Fruit fly (Drosophila melanogaster) whole organism, embryonic: ENCODE results near the gene CG2247.
A peak's percentile ranks its signal among the peaks of the same experiment; 100 is the strongest.

Source experiments
- BEAF-32 ChIP-seq: fragments of 200-800 bp; sonication (Bioruptor generic); optimal IDR thresholded peaks from 3 replicates; lab custom pipeline; 2017; ENCODE audit warnings: missing biosample characterization, missing genetic modification characterization, mild to moderate bottlenecking, moderate library complexity, missing genetic modification reagents
- CG1024 ChIP-seq: fragments of 200-800 bp; sonication (Bioruptor generic); IDR thresholded peaks from 2 replicates; pipeline ENCODE4 v1.3.6; 2022; ENCODE audit warnings: missing biosample characterization, missing genetic modification characterization
- CG10462 ChIP-seq: fragments of 200-800 bp; sonication (Bioruptor generic); optimal IDR thresholded peaks from 2 replicates; lab custom pipeline; 2016; ENCODE audit warnings: missing biosample characterization, missing genetic modification characterization
- CG13296 ChIP-seq: fragments of 200-800 bp; sonication (Bioruptor generic); optimal IDR thresholded peaks from 3 replicates; lab custom pipeline; 2018; ENCODE audit warnings: missing biosample characterization, mild to moderate bottlenecking, missing genetic modification characterization
- CG15269 ChIP-seq: fragments of 200-800 bp; sonication (Bioruptor generic); optimal IDR thresholded peaks from 2 replicates; lab custom pipeline; 2018; ENCODE audit warnings: missing biosample characterization, mild to moderate bottlenecking, missing genetic modification characterization, moderate library complexity
- CG16863 ChIP-seq: fragments of 200-800 bp; sonication (Bioruptor generic); optimal IDR thresholded peaks from 3 replicates; lab custom pipeline; 2016; ENCODE audit warnings: missing biosample characterization, missing genetic modification characterization
- CG17802 ChIP-seq: fragments of 200-800 bp; sonication (Bioruptor generic); optimal IDR thresholded peaks from 2 replicates; lab custom pipeline; 2018; ENCODE audit warnings: missing biosample characterization, mild to moderate bottlenecking, missing genetic modification characterization, moderate library complexity
- CG17912 ChIP-seq: fragments of 200-800 bp; sonication (Bioruptor generic); optimal IDR thresholded peaks from 2 replicates; lab custom pipeline; 2018; ENCODE audit warnings: missing biosample characterization, mild to moderate bottlenecking, missing genetic modification characterization
- CG18262 ChIP-seq: fragments of 200-800 bp; optimal IDR thresholded peaks from 3 replicates; lab custom pipeline; 2019; ENCODE audit warnings: missing biosample characterization, mild to moderate bottlenecking, missing genetic modification characterization, moderate library complexity
- CG18764 ChIP-seq: fragments of 200-800 bp; sonication (Bioruptor generic); optimal IDR thresholded peaks from 3 replicates; lab custom pipeline; 2016; ENCODE audit warnings: missing biosample characterization, missing genetic modification characterization
- CG2199 ChIP-seq: fragments of 200-800 bp; sonication (Bioruptor generic); IDR thresholded peaks from 3 replicates; pipeline ENCODE4 v1.3.6; 2022; ENCODE audit warnings: missing biosample characterization, missing genetic modification characterization
- CG2712 ChIP-seq: fragments of 200-800 bp; optimal IDR thresholded peaks from 3 replicates; lab custom pipeline; 2019; ENCODE audit warnings: missing biosample characterization, mild to moderate bottlenecking, missing genetic modification characterization, moderate library complexity
- CG34422 ChIP-seq: fragments of 200-800 bp; sonication (Bioruptor generic); IDR thresholded peaks from 3 replicates; pipeline ENCODE4 v1.3.6; 2022; ENCODE audit warnings: missing biosample characterization, missing genetic modification characterization
- CG4328 ChIP-seq: fragments of 200-800 bp; sonication (Bioruptor generic); optimal IDR thresholded peaks from 3 replicates; lab custom pipeline; 2017; ENCODE audit warnings: missing biosample characterization, missing genetic modification reagents, missing genetic modification characterization
- CG4617 ChIP-seq: fragments of 200-800 bp; sonication (Bioruptor generic); optimal IDR thresholded peaks from 3 replicates; lab custom pipeline; 2016; ENCODE audit warnings: missing biosample characterization, missing genetic modification characterization, borderline replicate concordance
- CG4820 ChIP-seq: fragments of 200-800 bp; sonication (Bioruptor generic); optimal IDR thresholded peaks from 3 replicates; lab custom pipeline; 2016; ENCODE audit warnings: missing biosample characterization, missing genetic modification characterization
- CG5953 ChIP-seq: fragments of 200-800 bp; sonication (Bioruptor generic); IDR thresholded peaks from 2 replicates; pipeline ENCODE4 v1.3.6; 2022; ENCODE audit warnings: missing biosample characterization, missing genetic modification characterization
- CG6254 ChIP-seq: fragments of 200-800 bp; sonication (Bioruptor generic); optimal IDR thresholded peaks from 3 replicates; lab custom pipeline; 2017; ENCODE audit warnings: mild to moderate bottlenecking, missing biosample characterization, missing genetic modification reagents, missing genetic modification characterization
- CG7745 ChIP-seq: fragments of 200-800 bp; sonication (Bioruptor generic); optimal IDR thresholded peaks from 2 replicates; lab custom pipeline; 2018; ENCODE audit warnings: missing biosample characterization, mild to moderate bottlenecking, missing genetic modification characterization, moderate library complexity
- CG7928 ChIP-seq: fragments of 200-800 bp; sonication (Bioruptor generic); optimal IDR thresholded peaks from 2 replicates; lab custom pipeline; 2017; ENCODE audit warnings: missing biosample characterization, mild to moderate bottlenecking, missing genetic modification characterization
- CG8944 ChIP-seq: fragments of 200-800 bp; sonication (Bioruptor generic); optimal IDR thresholded peaks from 3 replicates; lab custom pipeline; 2016; ENCODE audit warnings: missing biosample characterization, missing genetic modification characterization
- CG9609 ChIP-seq: fragments of 200-800 bp; sonication (Bioruptor generic); optimal IDR thresholded peaks from 3 replicates; lab custom pipeline; 2016; ENCODE audit warnings: missing biosample characterization, missing genetic modification characterization
- CTCF ChIP-seq: fragments of 200-800 bp; sonication (Bioruptor generic); optimal IDR thresholded peaks from 2 replicates; lab custom pipeline; 2017; ENCODE audit warnings: missing biosample characterization, mild to moderate bottlenecking, missing genetic modification characterization, moderate library complexity
- D19A ChIP-seq: fragments of 200-800 bp; optimal IDR thresholded peaks from 3 replicates; lab custom pipeline; 2019; ENCODE audit warnings: missing biosample characterization, mild to moderate bottlenecking, missing genetic modification characterization, moderate library complexity
- Dip3 ChIP-seq: fragments of 200-800 bp; sonication (Bioruptor generic); optimal IDR thresholded peaks from 3 replicates; lab custom pipeline; 2016; ENCODE audit warnings: missing biosample characterization, missing genetic modification characterization
- E2f2 ChIP-seq: fragments of 200-800 bp; sonication (Bioruptor generic); IDR thresholded peaks from 2 replicates; pipeline ENCODE4 v1.3.6; 2022; ENCODE audit warnings: missing biosample characterization, missing genetic modification characterization
- Fer1 ChIP-seq: fragments of 200-800 bp; sonication (Bioruptor generic); optimal IDR thresholded peaks from 2 replicates; lab custom pipeline; 2017; ENCODE audit warnings: missing biosample characterization, mild to moderate bottlenecking, missing genetic modification characterization
- HLH4C ChIP-seq: fragments of 200-800 bp; sonication (Bioruptor generic); IDR thresholded peaks from 3 replicates; pipeline ENCODE4 v1.3.6; 2022; ENCODE audit warnings: missing biosample characterization, missing genetic modification characterization; ENCODE audit not compliant: partially characterized antibody
- HmgD ChIP-seq: fragments of 200-800 bp; sonication (Bioruptor generic); optimal IDR thresholded peaks from 3 replicates; lab custom pipeline; 2016; ENCODE audit warnings: missing biosample characterization, missing genetic modification characterization
- Meics ChIP-seq: fragments of 200-800 bp; sonication (Bioruptor generic); optimal IDR thresholded peaks from 2 replicates; lab custom pipeline; 2017; ENCODE audit warnings: missing biosample characterization, mild to moderate bottlenecking, missing genetic modification characterization
- Myb ChIP-seq: fragments of 200-800 bp; sonication (Bioruptor generic); optimal IDR thresholded peaks from 2 replicates; lab custom pipeline; 2016; ENCODE audit warnings: missing biosample characterization, missing genetic modification characterization
- Rfx ChIP-seq: fragments of 200-800 bp; sonication (Bioruptor generic); IDR thresholded peaks from 2 replicates; pipeline ENCODE4 v1.3.6; 2022; ENCODE audit warnings: missing biosample characterization, missing genetic modification characterization
- Sox100B ChIP-seq: fragments of 200-800 bp; sonication (Bioruptor generic); optimal IDR thresholded peaks from 3 replicates; lab custom pipeline; 2018; ENCODE audit warnings: missing biosample characterization, mild to moderate bottlenecking, missing genetic modification characterization
- amos ChIP-seq: fragments of 200-800 bp; sonication (Bioruptor generic); IDR thresholded peaks from 2 replicates; pipeline ENCODE4 v1.3.6; 2022; ENCODE audit warnings: missing biosample characterization, missing genetic modification characterization; ENCODE audit not compliant: partially characterized antibody
- br ChIP-seq: fragments of >200 bp; optimal IDR thresholded peaks from 2 replicates; lab custom pipeline; 2017
- caup ChIP-seq: fragments of 200-800 bp; sonication (Bioruptor generic); optimal IDR thresholded peaks from 3 replicates; lab custom pipeline; 2017; ENCODE audit warnings: missing biosample characterization, mild to moderate bottlenecking, missing genetic modification characterization, moderate library complexity; ENCODE audit not compliant: severe bottlenecking
- ci ChIP-seq: fragments of 200-800 bp; sonication (Bioruptor generic); IDR thresholded peaks from 3 replicates; pipeline ENCODE4 v1.3.6; 2022; ENCODE audit warnings: missing biosample characterization, missing genetic modification characterization
- corto ChIP-seq: fragments of 200-800 bp; sonication (Bioruptor generic); optimal IDR thresholded peaks from 2 replicates; lab custom pipeline; 2016; ENCODE audit warnings: missing biosample characterization, mild to moderate bottlenecking, missing genetic modification characterization, moderate library complexity
- en ChIP-seq: fragments of 200-800 bp; sonication (Bioruptor generic); optimal IDR thresholded peaks from 2 replicates; lab custom pipeline; 2016; ENCODE audit warnings: missing biosample characterization, missing genetic modification characterization
- eyg ChIP-seq: fragments of 200-800 bp; sonication (Bioruptor generic); optimal IDR thresholded peaks from 3 replicates; lab custom pipeline; 2016; ENCODE audit warnings: missing biosample characterization, missing genetic modification characterization
- fru ChIP-seq: fragments of >200 bp; optimal IDR thresholded peaks from 2 replicates; lab custom pipeline; 2017
- lmd ChIP-seq: fragments of 200-800 bp; sonication (Bioruptor generic); IDR thresholded peaks from 2 replicates; pipeline ENCODE4 v1.3.6; 2022; ENCODE audit warnings: missing biosample characterization, missing genetic modification characterization
- lov ChIP-seq, 2 experiments: fragments of 200-800 bp in 1 of 2; fragments of >200 bp in 1 of 2; sonication (Bioruptor generic) in 1 of 2; IDR thresholded peaks in 1 of 2; optimal IDR thresholded peaks in 1 of 2; 2 replicates in 1 of 2; 3 replicates in 1 of 2; pipeline versions ENCODE4 v1.3.6 to Lab custom; 2017 to 2022; ENCODE audit warnings: missing biosample characterization in 1 of 2, missing genetic modification characterization in 1 of 2
- pan ChIP-seq, 4 experiments: fragments of >200 bp in 3 of 4; fragments of 200-800 bp in 1 of 4; sonication (Bioruptor generic) in 1 of 4; optimal IDR thresholded peaks in 3 of 4; IDR thresholded peaks in 1 of 4; 2 replicates each; pipeline versions ENCODE4 v1.3.6 to Lab custom; 2017 to 2022; ENCODE audit warnings: missing biosample characterization in 2 of 4, missing genetic modification characterization in 2 of 4, mixed read lengths in 1 of 4
- pros ChIP-seq: fragments of 200-800 bp; sonication (Bioruptor generic); optimal IDR thresholded peaks from 3 replicates; lab custom pipeline; 2019; ENCODE audit warnings: missing biosample characterization, mild to moderate bottlenecking, missing genetic modification characterization, moderate library complexity
- ro ChIP-seq: fragments of 200-800 bp; sonication (Bioruptor generic); IDR thresholded peaks from 2 replicates; pipeline ENCODE4 v1.3.6; 2022; ENCODE audit warnings: missing biosample characterization, missing genetic modification characterization
- schlank ChIP-seq: fragments of 200-800 bp; sonication (Bioruptor generic); optimal IDR thresholded peaks from 2 replicates; lab custom pipeline; 2018; ENCODE audit warnings: missing biosample characterization, mild to moderate bottlenecking, missing genetic modification characterization
- seq ChIP-seq: fragments of 200-800 bp; sonication (Bioruptor generic); IDR thresholded peaks from 2 replicates; pipeline ENCODE4 v1.3.6; 2022; ENCODE audit warnings: missing biosample characterization, missing genetic modification characterization
- stwl ChIP-seq: fragments of 200-800 bp; sonication (Bioruptor generic); optimal IDR thresholded peaks from 3 replicates; lab custom pipeline; 2018; ENCODE audit warnings: missing biosample characterization, mild to moderate bottlenecking, missing genetic modification characterization, moderate library complexity

CG2247 gene

dm6 chrX:11569956-11570695 is 41.3 kb downstream of the CG2247 start, which contains the start of the genes Polr2A and CG11699 (continued):
- no peak for TF ChIP-seq CG7745 (tag; lab: Kevin White, UChicago)
- TF ChIP-seq Meics (GFP tag; lab: Kevin White, UChicago): peak; percentile 44
- TF ChIP-seq fru: no peak
- no peak for TF ChIP-seq CG8944 (GFP tag; lab: Kevin White, UChicago)
- TF ChIP-seq Myb (GFP tag; lab: Kevin White, UChicago): no peak
- no peak for TF ChIP-seq CG17802 (tag; lab: Kevin White, UChicago)
- no peak for TF ChIP-seq ro (GFP tag; lab: Robert Waterston, UW)
- no peak for TF ChIP-seq br (lab: Kevin White, UChicago)
- TF ChIP-seq schlank (tag; lab: Kevin White, UChicago): no peak
- no peak for TF ChIP-seq HLH4C
- peak; percentile 40 for TF ChIP-seq Dip3 (GFP tag; lab: Kevin White, UChicago)
- peak; percentile 27; the same call in 1 of the 2 replicates for TF ChIP-seq amos (GFP tag; lab: Robert Waterston, UW)
- TF ChIP-seq eyg (GFP tag; lab: Kevin White, UChicago): no peak
- no peak for TF ChIP-seq CTCF (GFP tag; lab: Kevin White, UChicago)
- peak; percentile 54; the same call in 1 of the 2 replicates for TF ChIP-seq lmd (GFP tag; lab: Robert Waterston, UW)
- no peak for TF ChIP-seq pros (GFP tag; lab: Kevin White, UChicago)
- no peak for TF ChIP-seq lov (optimal IDR thresholded peaks at IDR 0.05; lab: Kevin White, UChicago)
- TF ChIP-seq lov (GFP tag; IDR thresholded peaks at IDR 0.05; lab: Robert Waterston, UW): no peak
- no peak for TF ChIP-seq CG7928
- TF ChIP-seq CG16863: no peak
- no peak for TF ChIP-seq CG9609 (GFP tag; lab: Kevin White, UChicago)
- peak; percentile 36; the same call in 1 of the 2 replicates for TF ChIP-seq seq (GFP tag; lab: Robert Waterston, UW)
- peak; percentile 29 for TF ChIP-seq D19A (tag; lab: Kevin White, UChicago)
- TF ChIP-seq CG17912 (GFP tag; lab: Kevin White, UChicago): no peak
- TF ChIP-seq caup (GFP tag; lab: Kevin White, UChicago): no peak
- no peak for TF ChIP-seq CG18764 (GFP tag; lab: Kevin White, UChicago)
- no peak for TF ChIP-seq ci
- no peak for TF ChIP-seq HmgD (GFP tag; lab: Kevin White, UChicago)
- no peak for TF ChIP-seq en (GFP tag; lab: Kevin White, UChicago)
- TF ChIP-seq CG4617 (GFP tag; lab: Kevin White, UChicago): peak; percentile 42
- TF ChIP-seq corto (GFP tag; lab: Kevin White, UChicago): no peak
- peak; percentile 8 for TF ChIP-seq CG13296
- TF ChIP-seq CG15269 (tag; lab: Kevin White, UChicago): no peak
- no peak for TF ChIP-seq CG2199 (GFP tag; lab: Robert Waterston, UW)
- peak; percentile 44 for TF ChIP-seq stwl
- TF ChIP-seq CG4328 (GFP tag; lab: Kevin White, UChicago): no peak
- peak; percentile 41; the same call in 1 of the 2 replicates for TF ChIP-seq Rfx (GFP tag; lab: Robert Waterston, UW)
- no peak for TF ChIP-seq CG1024
- peak; percentile 56 for TF ChIP-seq E2f2 (GFP tag; lab: Robert Waterston, UW)
- TF ChIP-seq CG34422 (GFP tag; lab: Robert Waterston, UW): peak; percentile 64; the same call in 1 of the 3 replicates
- peak; percentile 3 for TF ChIP-seq CG4820 (GFP tag; lab: Kevin White, UChicago)
- peak; percentile 46 for TF ChIP-seq CG18262 (tag; lab: Kevin White, UChicago)
- peak; percentile 49 for TF ChIP-seq BEAF-32 (GFP tag; lab: Kevin White, UChicago)
- peak; percentile 47 for TF ChIP-seq Fer1 (GFP tag; lab: Kevin White, UChicago)
- no peak for TF ChIP-seq Sox100B
- TF ChIP-seq CG6254 (GFP tag; lab: Kevin White, UChicago): peak; percentile 8
- peak; percentile 4 for TF ChIP-seq CG10462
- no peak for TF ChIP-seq CG5953 (GFP tag; lab: Robert Waterston, UW)
- TF ChIP-seq CG2712: peak; percentile 57
- no peak for TF ChIP-seq pan (optimal IDR thresholded peaks at IDR 0.05; lab: Kevin White, UChicago)
- no peak for TF ChIP-seq pan (GFP tag; optimal IDR thresholded peaks at IDR 0.05 in 1 of 2, IDR thresholded peaks at IDR 0.05 in 1 of 2)
